Worm (Caenorhabditis elegans) whole organism, mixed stage, embryonic: ENCODE data around the gene C27C12.1.

Experiments used
- blmp-1 ChIP-seq: fragments of 150-350 bp; optimal IDR thresholded peaks from 2 replicates; lab custom pipeline; 2014; ENCODE audit warnings: missing biosample characterization, missing genetic modification characterization
- ces-1 ChIP-seq: fragments of 150-350 bp; optimal IDR thresholded peaks from 2 replicates; lab custom pipeline; 2014; ENCODE audit warnings: missing biosample characterization, missing genetic modification reagents, missing genetic modification characterization
- elt-1 ChIP-seq: sonication (generic microtip); optimal IDR thresholded peaks from 2 replicates; lab custom pipeline; 2017; ENCODE audit warnings: missing genetic modification characterization, mild to moderate bottlenecking, missing compliant biosample characterization, antibody characterized with exemption, moderate library complexity, borderline replicate concordance; ENCODE audit not compliant: insufficient read depth
- elt-3 ChIP-seq: fragments of 150-350 bp; optimal IDR thresholded peaks from 2 replicates; lab custom pipeline; 2014; ENCODE audit warnings: missing biosample characterization, missing genetic modification characterization
- flh-1 ChIP-seq: fragments of 200-800 bp; sonication (Bioruptor generic); optimal IDR thresholded peaks from 2 replicates; lab custom pipeline; 2018; ENCODE audit warnings: mild to moderate bottlenecking, missing genetic modification characterization, moderate library complexity, missing compliant biosample characterization
- lin-13 ChIP-seq: fragments of 150-350 bp; optimal IDR thresholded peaks from 2 replicates; lab custom pipeline; 2014; ENCODE audit warnings: missing biosample characterization, missing genetic modification characterization
- mab-5 ChIP-seq: fragments of 150-350 bp; optimal IDR thresholded peaks from 2 replicates; lab custom pipeline; 2014; ENCODE audit warnings: missing biosample characterization, missing genetic modification characterization
- nhr-237 ChIP-seq: fragments of 150-350 bp; optimal IDR thresholded peaks from 2 replicates; lab custom pipeline; 2014; ENCODE audit warnings: missing biosample characterization, missing genetic modification characterization
- nhr-28 ChIP-seq: fragments of 150-350 bp; optimal IDR thresholded peaks from 2 replicates; lab custom pipeline; 2014; ENCODE audit warnings: missing biosample characterization, missing genetic modification characterization
- nhr-76 ChIP-seq: sonication (generic microtip); optimal IDR thresholded peaks from 2 replicates; lab custom pipeline; 2017; ENCODE audit warnings: missing biosample characterization, missing genetic modification characterization
- snpc-4 ChIP-seq: fragments of 150-350 bp; optimal IDR thresholded peaks from 2 replicates; lab custom pipeline; 2014; ENCODE audit warnings: missing biosample characterization, missing genetic modification characterization
- unc-39 ChIP-seq: fragments of 150-350 bp; optimal IDR thresholded peaks from 2 replicates; lab custom pipeline; 2014; ENCODE audit warnings: missing biosample characterization, missing genetic modification characterization
- zip-8 ChIP-seq: fragments of 150-350 bp; optimal IDR thresholded peaks from 2 replicates; lab custom pipeline; 2014; ENCODE audit warnings: missing biosample characterization, missing genetic modification characterization

- TF ChIP-seq elt-3 (tag; lab: Kevin White, UChicago) (no peak), unc-39 (tag; lab: Kevin White, UChicago) (no peak), zip-8 (no peak), snpc-4 (tag; lab: Kevin White, UChicago) (no peak), lin-13 (tag; lab: Kevin White, UChicago) (no peak), nhr-237 (tag; lab: Kevin White, UChicago) (no peak), blmp-1 (tag; lab: Kevin White, UChicago) (no peak), flh-1 (GFP tag; lab: Kevin White, UChicago) (no peak), nhr-76 (no peak), nhr-28 (tag; lab: Kevin White, UChicago) (no peak), ces-1 (no peak), elt-1 (tag; lab: Kevin White, UChicago) (no peak), mab-5 (tag; lab: Kevin White, UChicago) (no peak)
Observed at ce11 chrX:14871780-14872179, 18.2 kb upstream of the C27C12.1 start, which contains the start of gene F31F6.2.
